Fruit fly (Drosophila melanogaster) whole organism, prepupa: ENCODE data around the gene CG43084.
A peak's percentile ranks its signal among the peaks of the same experiment; 100 is the strongest.

Experiments used
- Blimp-1 ChIP-seq: fragments of 200-800 bp; sonication (Bioruptor generic); optimal IDR thresholded peaks from 3 replicates; lab custom pipeline; 2017; ENCODE audit warnings: missing biosample characterization, missing genetic modification characterization, mild to moderate bottlenecking, moderate library complexity, missing genetic modification reagents
- CG10631 ChIP-seq: fragments of 200-800 bp; sonication (Bioruptor generic); optimal IDR thresholded peaks from 2 replicates; lab custom pipeline; 2016; ENCODE audit warnings: missing biosample characterization, missing genetic modification characterization
- CG10669 ChIP-seq: fragments of 200-800 bp; sonication (Bioruptor generic); optimal IDR thresholded peaks from 3 replicates; lab custom pipeline; 2018; ENCODE audit warnings: missing biosample characterization, mild to moderate bottlenecking, missing genetic modification characterization, moderate library complexity
- CG11294 ChIP-seq: fragments of 200-800 bp; sonication (Bioruptor generic); IDR thresholded peaks from 2 replicates; pipeline ENCODE4 v1.3.6; 2022; ENCODE audit warnings: missing biosample characterization, missing genetic modification characterization
- CG11762 ChIP-seq: fragments of 200-800 bp; sonication (Bioruptor generic); optimal IDR thresholded peaks from 3 replicates; lab custom pipeline; 2016; ENCODE audit warnings: missing biosample characterization, missing genetic modification characterization; ENCODE audit not compliant: insufficient read depth
- CG11902 ChIP-seq: fragments of 200-800 bp; sonication (Bioruptor generic); optimal IDR thresholded peaks from 3 replicates; lab custom pipeline; 2016; ENCODE audit warnings: missing biosample characterization, missing genetic modification characterization
- CG15336 ChIP-seq: fragments of 200-800 bp; sonication (Bioruptor generic); IDR thresholded peaks from 2 replicates; pipeline ENCODE4 v1.3.6; 2022; ENCODE audit warnings: missing biosample characterization, missing genetic modification characterization
- CG1621 ChIP-seq: fragments of 200-800 bp; sonication (Bioruptor generic); optimal IDR thresholded peaks from 3 replicates; lab custom pipeline; 2018; ENCODE audit warnings: missing biosample characterization, mild to moderate bottlenecking, missing genetic modification characterization
- CG3032 ChIP-seq: fragments of 200-800 bp; optimal IDR thresholded peaks from 2 replicates; lab custom pipeline; 2019; ENCODE audit warnings: missing biosample characterization, mild to moderate bottlenecking, missing genetic modification characterization, moderate library complexity
- CG31627 ChIP-seq: fragments of 200-800 bp; sonication (Bioruptor generic); optimal IDR thresholded peaks from 3 replicates; lab custom pipeline; 2016; ENCODE audit warnings: missing biosample characterization, missing genetic modification characterization
- CG32006 ChIP-seq: fragments of 200-800 bp; sonication (Bioruptor generic); optimal IDR thresholded peaks from 3 replicates; lab custom pipeline; 2017; ENCODE audit warnings: missing biosample characterization, mild to moderate bottlenecking, missing genetic modification characterization
- CG34406 ChIP-seq: fragments of 200-800 bp; sonication (Bioruptor generic); optimal IDR thresholded peaks from 3 replicates; lab custom pipeline; 2016; ENCODE audit warnings: missing biosample characterization, missing genetic modification characterization
- CG3919 ChIP-seq: fragments of 200-800 bp; sonication (Bioruptor generic); optimal IDR thresholded peaks from 3 replicates; lab custom pipeline; 2016; ENCODE audit warnings: missing biosample characterization, missing genetic modification characterization
- CG4318 ChIP-seq: fragments of 200-800 bp; sonication (Bioruptor generic); optimal IDR thresholded peaks from 3 replicates; lab custom pipeline; 2017; ENCODE audit warnings: missing biosample characterization, mild to moderate bottlenecking, missing genetic modification characterization
- CG6276 ChIP-seq: fragments of 200-800 bp; sonication (Bioruptor generic); optimal IDR thresholded peaks from 2 replicates; lab custom pipeline; 2017; ENCODE audit warnings: missing biosample characterization, mild to moderate bottlenecking, missing genetic modification characterization
- CG6792 ChIP-seq: fragments of 200-800 bp; sonication (Bioruptor generic); optimal IDR thresholded peaks from 3 replicates; lab custom pipeline; 2016; ENCODE audit warnings: missing biosample characterization, missing genetic modification characterization
- CG6808 ChIP-seq: fragments of 200-800 bp; sonication (Bioruptor generic); optimal IDR thresholded peaks from 3 replicates; lab custom pipeline; 2017; ENCODE audit warnings: missing biosample characterization, missing genetic modification characterization, mild to moderate bottlenecking, moderate library complexity, missing genetic modification reagents
- CG6854 ChIP-seq: fragments of 200-800 bp; sonication (Bioruptor generic); optimal IDR thresholded peaks from 2 replicates; lab custom pipeline; 2017; ENCODE audit warnings: missing biosample characterization, mild to moderate bottlenecking, missing genetic modification characterization
- CG7368 ChIP-seq: fragments of 200-800 bp; sonication (Bioruptor generic); optimal IDR thresholded peaks from 3 replicates; lab custom pipeline; 2016; ENCODE audit warnings: missing biosample characterization, missing genetic modification characterization
- CG8119 ChIP-seq: fragments of 200-800 bp; sonication (Bioruptor generic); IDR thresholded peaks from 3 replicates; pipeline ENCODE4 v1.3.6; 2022; ENCODE audit warnings: missing biosample characterization, missing genetic modification characterization
- CG8319 ChIP-seq: fragments of 200-800 bp; sonication (Bioruptor generic); optimal IDR thresholded peaks from 3 replicates; lab custom pipeline; 2016; ENCODE audit warnings: missing biosample characterization, missing genetic modification characterization
- CG8632 ChIP-seq: fragments of 200-800 bp; sonication (Bioruptor generic); optimal IDR thresholded peaks from 3 replicates; lab custom pipeline; 2016; ENCODE audit warnings: missing biosample characterization, missing genetic modification characterization
- CG9139 ChIP-seq: fragments of 200-800 bp; sonication (Bioruptor generic); optimal IDR thresholded peaks from 3 replicates; lab custom pipeline; 2017; ENCODE audit warnings: missing biosample characterization, mild to moderate bottlenecking, missing genetic modification characterization
- Eip75B ChIP-seq: fragments of 200-800 bp; sonication (Bioruptor generic); optimal IDR thresholded peaks from 3 replicates; lab custom pipeline; 2016; ENCODE audit warnings: missing biosample characterization, missing genetic modification characterization
- Eip78C ChIP-seq: fragments of 200-800 bp; sonication (Bioruptor generic); peaks from one replicate; lab custom pipeline; 2016; ENCODE audit warnings: missing biosample characterization, missing genetic modification characterization
- Eip93F ChIP-seq: fragments of 200-800 bp; sonication (Bioruptor generic); optimal IDR thresholded peaks from 2 replicates; lab custom pipeline; 2016; ENCODE audit warnings: missing biosample characterization, mild to moderate bottlenecking, missing genetic modification characterization
- Ets21C ChIP-seq: fragments of 200-800 bp; sonication (Bioruptor generic); optimal IDR thresholded peaks from 3 replicates; lab custom pipeline; 2016; ENCODE audit warnings: missing biosample characterization, missing genetic modification characterization
- Ets96B ChIP-seq: fragments of 200-800 bp; optimal IDR thresholded peaks from 2 replicates; lab custom pipeline; 2019; ENCODE audit warnings: missing biosample characterization, mild to moderate bottlenecking, missing genetic modification characterization, moderate library complexity
- Gug ChIP-seq: fragments of 200-800 bp; sonication (Bioruptor generic); IDR thresholded peaks from 2 replicates; pipeline ENCODE4 v1.3.6; 2022; ENCODE audit warnings: missing biosample characterization, missing genetic modification characterization
- Hr39 ChIP-seq: fragments of 200-800 bp; sonication (Bioruptor generic); optimal IDR thresholded peaks from 2 replicates; lab custom pipeline; 2016; ENCODE audit warnings: missing biosample characterization, missing genetic modification characterization
- Hr4 ChIP-seq: fragments of 200-800 bp; sonication (Bioruptor generic); optimal IDR thresholded peaks from 3 replicates; lab custom pipeline; 2016; ENCODE audit warnings: missing biosample characterization, missing genetic modification characterization
- Lpt ChIP-seq: fragments of 200-800 bp; sonication (Bioruptor generic); optimal IDR thresholded peaks from 3 replicates; lab custom pipeline; 2016; ENCODE audit warnings: missing biosample characterization, missing genetic modification characterization
- Met ChIP-seq: fragments of 200-800 bp; sonication (Bioruptor generic); optimal IDR thresholded peaks from 3 replicates; lab custom pipeline; 2016; ENCODE audit warnings: missing biosample characterization, missing genetic modification characterization
- OdsH ChIP-seq: fragments of 200-800 bp; sonication (Bioruptor generic); optimal IDR thresholded peaks from 3 replicates; lab custom pipeline; 2016; ENCODE audit warnings: missing biosample characterization, missing genetic modification characterization
- Smox ChIP-seq: fragments of 200-800 bp; sonication (Bioruptor generic); optimal IDR thresholded peaks from 3 replicates; lab custom pipeline; 2016; ENCODE audit warnings: missing biosample characterization, missing genetic modification characterization
- Sox102F ChIP-seq: fragments of 200-800 bp; sonication (Bioruptor generic); optimal IDR thresholded peaks from 2 replicates; lab custom pipeline; 2016; ENCODE audit warnings: missing biosample characterization, mild to moderate bottlenecking, missing genetic modification characterization
- acj6 ChIP-seq: fragments of 200-800 bp; sonication (Bioruptor generic); optimal IDR thresholded peaks from 3 replicates; lab custom pipeline; 2016; ENCODE audit warnings: missing biosample characterization, missing genetic modification characterization
- cyc ChIP-seq: fragments of 200-800 bp; sonication (Bioruptor generic); optimal IDR thresholded peaks from 3 replicates; lab custom pipeline; 2016; ENCODE audit warnings: missing biosample characterization, missing genetic modification characterization
- dsx ChIP-seq: fragments of 200-800 bp; optimal IDR thresholded peaks from 3 replicates; lab custom pipeline; 2019; ENCODE audit warnings: missing biosample characterization, mild to moderate bottlenecking, missing genetic modification characterization, moderate library complexity; ENCODE audit not compliant: poor library complexity, severe bottlenecking
- eg ChIP-seq: fragments of 200-800 bp; sonication (Bioruptor generic); IDR thresholded peaks from 3 replicates; pipeline ENCODE4 v1.3.6; 2022; ENCODE audit warnings: missing biosample characterization, missing genetic modification characterization
- fd59A ChIP-seq: fragments of 200-800 bp; sonication (Bioruptor generic); optimal IDR thresholded peaks from 2 replicates; lab custom pipeline; 2017; ENCODE audit warnings: missing biosample characterization, mild to moderate bottlenecking, missing genetic modification characterization, missing genetic modification reagents
- fd85E ChIP-seq: fragments of 200-800 bp; sonication (Bioruptor generic); optimal IDR thresholded peaks from 3 replicates; lab custom pipeline; 2016; ENCODE audit warnings: missing biosample characterization, missing genetic modification characterization
- fkh ChIP-seq: fragments of 200-800 bp; sonication (Bioruptor generic); optimal IDR thresholded peaks from 3 replicates; lab custom pipeline; 2017; ENCODE audit warnings: missing biosample characterization, mild to moderate bottlenecking, missing genetic modification characterization, moderate library complexity
- lz ChIP-seq: fragments of 200-800 bp; sonication (Bioruptor generic); optimal IDR thresholded peaks from 3 replicates; lab custom pipeline; 2016; ENCODE audit warnings: missing biosample characterization, missing genetic modification characterization
- pdm3 ChIP-seq: fragments of 200-800 bp; sonication (Bioruptor generic); optimal IDR thresholded peaks from 3 replicates; lab custom pipeline; 2016; ENCODE audit warnings: missing biosample characterization, missing genetic modification characterization
- salr ChIP-seq, 2 experiments: fragments of 200-800 bp; sonication (Bioruptor generic); optimal IDR thresholded peaks; 3 replicates each; lab custom pipeline; 2016 to 2018; ENCODE audit warnings: missing biosample characterization in 2 of 2, missing genetic modification characterization in 2 of 2, mild to moderate bottlenecking in 1 of 2
- spab ChIP-seq: fragments of 200-800 bp; sonication (Bioruptor generic); optimal IDR thresholded peaks from 2 replicates; lab custom pipeline; 2017; ENCODE audit warnings: missing biosample characterization, mild to moderate bottlenecking, missing genetic modification characterization, missing genetic modification reagents
- ss ChIP-seq, 2 experiments: fragments of 200-800 bp; sonication (Bioruptor generic); optimal IDR thresholded peaks; 2 replicates in 1 of 2; 3 replicates in 1 of 2; lab custom pipeline; 2017 to 2018; ENCODE audit warnings: mild to moderate bottlenecking in 2 of 2, missing biosample characterization in 2 of 2, missing genetic modification characterization in 2 of 2, moderate library complexity in 1 of 2
- svp ChIP-seq: fragments of 200-800 bp; sonication (Bioruptor generic); peaks from one replicate; lab custom pipeline; 2016; ENCODE audit warnings: missing biosample characterization, missing genetic modification characterization
- topi ChIP-seq: fragments of 200-800 bp; sonication (Bioruptor generic); optimal IDR thresholded peaks from 3 replicates; lab custom pipeline; 2016; ENCODE audit warnings: missing biosample characterization, missing genetic modification characterization
- vri ChIP-seq: fragments of 200-800 bp; sonication (Bioruptor generic); optimal IDR thresholded peaks from 3 replicates; lab custom pipeline; 2016; ENCODE audit warnings: missing biosample characterization, mild to moderate bottlenecking, missing genetic modification characterization

CG43084 gene

DNA sequence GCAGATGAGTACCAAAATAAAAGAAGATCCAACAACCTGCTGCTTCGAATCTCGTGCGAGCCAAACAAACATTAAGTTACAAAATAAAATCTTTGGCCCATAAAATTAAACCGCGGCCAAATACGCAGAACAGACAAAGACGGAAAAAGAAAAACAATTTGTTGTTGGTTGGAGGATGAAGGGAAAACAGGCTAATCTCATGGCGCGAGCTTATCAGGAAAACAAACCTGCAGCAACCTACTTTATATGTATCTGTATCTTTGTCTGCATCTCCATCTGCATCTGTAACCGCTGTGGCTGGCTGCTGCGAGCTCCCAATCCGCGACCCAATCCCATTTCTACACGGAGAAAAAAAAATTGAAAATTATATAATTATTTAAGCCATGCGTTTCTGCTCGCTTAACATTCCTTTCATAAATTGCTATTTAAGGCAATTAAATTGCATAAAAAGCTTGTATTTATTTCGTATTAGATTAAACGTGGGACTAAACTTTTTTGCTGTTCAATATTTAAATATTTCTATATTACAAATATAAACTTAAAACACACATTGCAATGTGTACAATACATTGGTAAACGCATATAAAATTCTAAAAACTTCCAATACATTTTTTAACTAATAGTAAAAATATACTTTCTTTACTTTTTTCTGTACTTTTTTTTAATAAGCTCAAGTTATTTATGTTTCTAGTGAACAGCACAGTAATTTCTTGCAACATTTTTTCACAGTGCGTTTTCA is 42.3 kb downstream of the CG43084 start:
- TF ChIP-seq CG10669 (GFP tag; lab: Kevin White, UChicago) = peak; percentile 8
- peak; percentile 54 for TF ChIP-seq CG34406 (GFP tag; lab: Kevin White, UChicago)
- TF ChIP-seq OdsH (GFP tag; lab: Kevin White, UChicago) = peak; percentile 56
- no peak for TF ChIP-seq Sox102F (GFP tag; lab: Kevin White, UChicago)
- TF ChIP-seq fkh = no peak
- peak; percentile 62 for TF ChIP-seq acj6 (GFP tag; lab: Kevin White, UChicago)
- no peak for TF ChIP-seq CG3032 (tag; lab: Kevin White, UChicago)
- peak in 1 of 2 experiments; percentile 51 for TF ChIP-seq salr (GFP tag; optimal IDR thresholded peaks at IDR 0.05; lab: Kevin White, UChicago)
- TF ChIP-seq Smox (GFP tag; lab: Kevin White, UChicago) = peak; percentile 13
- peak; percentile 20 for TF ChIP-seq Ets96B (tag; lab: Kevin White, UChicago)
- TF ChIP-seq lz (GFP tag; lab: Kevin White, UChicago) = no peak
- TF ChIP-seq fd85E = no peak
- TF ChIP-seq CG7368 = no peak
- no peak for TF ChIP-seq Eip93F (GFP tag; lab: Kevin White, UChicago)
- TF ChIP-seq Ets21C = no peak
- TF ChIP-seq ss (GFP tag; optimal IDR thresholded peaks at IDR 0.05; lab: Kevin White, UChicago) = no peak
- TF ChIP-seq CG15336 (GFP tag; lab: Robert Waterston, UW) = 0 out of 2 replicates have a peak, but pooled peaks have one; percentile 8
- peak; percentile 36 for TF ChIP-seq pdm3 (GFP tag; lab: Kevin White, UChicago)
- peak; percentile 15 for TF ChIP-seq Hr4 (GFP tag; lab: Kevin White, UChicago)
- peak; percentile 56 for TF ChIP-seq CG8632 (GFP tag; lab: Kevin White, UChicago)
- no peak for TF ChIP-seq vri (GFP tag; lab: Kevin White, UChicago)
- TF ChIP-seq CG6808 (GFP tag; lab: Kevin White, UChicago) = no peak
- no peak for TF ChIP-seq CG1621 (tag; lab: Kevin White, UChicago)
- no peak for TF ChIP-seq Lpt (GFP tag; lab: Kevin White, UChicago)
- TF ChIP-seq fd59A (GFP tag; lab: Kevin White, UChicago) = no peak
- peak; percentile 31 for TF ChIP-seq spab (GFP tag; lab: Kevin White, UChicago)
- TF ChIP-seq Blimp-1 (GFP tag; lab: Kevin White, UChicago) = no peak
- TF ChIP-seq CG11762 (GFP tag; lab: Kevin White, UChicago) = peak; percentile 51
- peak; percentile 33 for TF ChIP-seq CG6792 (GFP tag; lab: Kevin White, UChicago)
- TF ChIP-seq CG11902 (GFP tag; lab: Kevin White, UChicago) = no peak
- no peak for TF ChIP-seq topi (GFP tag; lab: Kevin White, UChicago)
- TF ChIP-seq CG32006 (GFP tag; lab: Kevin White, UChicago) = peak; percentile 70
- no peak for TF ChIP-seq Eip75B (GFP tag; lab: Kevin White, UChicago)
- TF ChIP-seq CG6854 (GFP tag; lab: Kevin White, UChicago) = no peak
- peak; percentile 13 for TF ChIP-seq CG10631
- TF ChIP-seq CG31627 = no peak
- TF ChIP-seq eg (GFP tag; lab: Robert Waterston, UW) = no peak
- peak; percentile 40 for TF ChIP-seq CG4318 (GFP tag; lab: Kevin White, UChicago)
- peak; percentile 11 for TF ChIP-seq cyc (GFP tag; lab: Kevin White, UChicago)
- no peak for TF ChIP-seq CG9139 (GFP tag; lab: Kevin White, UChicago)
- no peak for TF ChIP-seq CG11294 (GFP tag; lab: Robert Waterston, UW)
- TF ChIP-seq CG8119 (GFP tag; lab: Robert Waterston, UW) = no peak
- no peak for TF ChIP-seq dsx (GFP tag; lab: Kevin White, UChicago)
- TF ChIP-seq Gug (GFP tag; lab: Robert Waterston, UW) = peak; percentile 14; the same call in 1 of the 2 replicates
- TF ChIP-seq Eip78C (GFP tag; lab: Kevin White, UChicago) = peak; percentile 87
- peak; percentile 1 for TF ChIP-seq Hr39 (GFP tag; lab: Kevin White, UChicago)
- no peak for TF ChIP-seq Met
- TF ChIP-seq CG8319 (GFP tag; lab: Kevin White, UChicago) = no peak
- TF ChIP-seq CG6276 (GFP tag; lab: Kevin White, UChicago) = peak; percentile 41
- TF ChIP-seq CG3919 (GFP tag; lab: Kevin White, UChicago) = peak; percentile 52
- TF ChIP-seq svp = peak; percentile 67
